Fruit fly (Drosophila melanogaster): ENCODE data around the gene CG7083.
A peak's percentile ranks its signal among the peaks of the same experiment; 100 is the strongest.

DNA sequence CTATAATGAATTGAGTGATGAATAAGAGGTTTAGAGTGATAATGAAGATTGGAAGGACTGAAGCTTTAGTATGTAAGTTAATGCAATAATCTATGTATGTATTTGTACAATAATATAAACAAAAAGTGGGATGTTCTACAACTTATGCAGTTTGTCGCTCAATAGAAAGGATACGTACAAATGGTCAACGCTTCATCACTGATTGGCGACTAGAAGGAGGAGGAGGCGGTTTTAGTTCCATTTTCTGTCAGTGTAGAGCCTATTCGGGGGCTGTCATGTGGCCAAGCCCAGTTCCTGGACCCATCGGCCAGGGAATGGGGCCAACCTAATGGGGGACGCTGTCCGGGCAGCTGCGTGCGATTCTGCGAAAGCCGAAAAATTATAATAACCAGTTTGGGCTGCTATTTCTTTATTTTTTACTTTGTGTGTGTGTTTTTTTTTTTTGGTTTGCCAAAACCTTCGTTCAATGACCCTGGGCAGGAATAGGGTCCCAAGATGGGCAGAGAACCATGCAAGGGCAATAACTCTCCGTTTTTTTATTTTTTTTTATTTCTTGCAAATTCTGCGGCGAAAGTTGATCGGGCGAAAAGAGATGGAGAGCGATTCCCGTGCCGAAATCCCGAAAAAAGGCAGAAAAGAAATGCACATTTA lies 28.2 kb downstream of the CG7083 start:
- no peak for TF ChIP-seq achi (GFP tag; optimal IDR thresholded peaks at IDR 0.05)
- peak; percentile 42 for TF ChIP-seq vri (GFP tag; optimal IDR thresholded peaks at IDR 0.05)
- peak; percentile 76 for TF ChIP-seq esn (GFP tag; optimal IDR thresholded peaks at IDR 0.05)
- peak; percentile 76 for TF ChIP-seq Smox (GFP tag; optimal IDR thresholded peaks at IDR 0.05)
- no peak for TF ChIP-seq Ets96B (tag; optimal IDR thresholded peaks at IDR 0.05)
- TF ChIP-seq cyc (GFP tag; optimal IDR thresholded peaks at IDR 0.05): peak; percentile 77
- TF ChIP-seq OdsH (GFP tag; optimal IDR thresholded peaks at IDR 0.05): no peak

All from whole organism, prepupa.